Fruit fly (Drosophila melanogaster): Measurements from ENCODE around the gene Plc21C.

Plc21C gene

DNA sequence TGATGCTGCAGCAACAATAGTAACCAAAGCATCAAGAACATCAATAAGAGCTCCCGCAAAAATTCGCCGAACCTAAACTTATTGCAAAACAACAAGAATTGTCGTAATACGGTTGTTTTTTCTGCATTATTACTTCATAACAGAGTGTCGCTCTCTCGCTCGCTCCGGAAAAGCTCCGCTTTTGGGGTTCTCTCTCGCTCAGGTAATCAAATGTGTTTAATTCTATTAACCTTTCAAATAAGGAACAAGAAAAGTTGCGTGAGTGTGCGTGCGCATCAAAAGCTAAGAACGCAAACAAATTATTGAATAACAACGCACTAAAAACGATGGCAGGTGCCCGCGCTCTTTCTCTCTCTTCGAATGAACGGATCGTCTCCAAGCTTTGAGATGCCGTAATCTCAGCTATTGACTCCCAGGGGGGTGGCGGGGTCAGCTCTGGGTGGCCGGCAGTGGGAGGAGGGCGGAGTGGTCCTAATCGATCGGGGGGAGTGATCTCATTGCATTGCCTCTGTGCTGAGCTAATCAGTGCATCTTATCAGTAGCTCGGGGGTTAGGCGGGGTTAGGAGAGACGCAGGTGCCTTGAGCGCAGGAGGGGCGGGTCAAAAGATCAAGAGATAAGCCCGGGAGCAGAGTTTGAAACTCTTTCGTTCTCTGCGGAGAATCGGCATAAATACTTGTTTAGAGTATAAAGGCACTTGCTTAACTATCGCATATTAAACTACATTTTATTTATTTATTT lies 623 bp downstream of the Plc21C start:
- TF ChIP-seq Myc (optimal IDR thresholded peaks at IDR 0.05) (no peak), Sin3A (optimal IDR thresholded peaks at IDR 0.05) (no peak), h (optimal IDR thresholded peaks at IDR 0.05) (no peak), insv (optimal IDR thresholded peaks at IDR 0.05) (no peak), psq (optimal IDR thresholded peaks at IDR 0.05) (no peak), ttk (optimal IDR thresholded peaks at IDR 0.05) (no peak)

dm6 chr2L:307129-307528 lies 1.4 kb downstream of the Plc21C start:
- TF ChIP-seq psq (optimal IDR thresholded peaks at IDR 0.05) (no peak), ttk (optimal IDR thresholded peaks at IDR 0.05) (no peak), Myc (optimal IDR thresholded peaks at IDR 0.05) (no peak), h (optimal IDR thresholded peaks at IDR 0.05) (no peak), Sin3A (optimal IDR thresholded peaks at IDR 0.05) (no peak), insv (optimal IDR thresholded peaks at IDR 0.05) (no peak)

DNA sequence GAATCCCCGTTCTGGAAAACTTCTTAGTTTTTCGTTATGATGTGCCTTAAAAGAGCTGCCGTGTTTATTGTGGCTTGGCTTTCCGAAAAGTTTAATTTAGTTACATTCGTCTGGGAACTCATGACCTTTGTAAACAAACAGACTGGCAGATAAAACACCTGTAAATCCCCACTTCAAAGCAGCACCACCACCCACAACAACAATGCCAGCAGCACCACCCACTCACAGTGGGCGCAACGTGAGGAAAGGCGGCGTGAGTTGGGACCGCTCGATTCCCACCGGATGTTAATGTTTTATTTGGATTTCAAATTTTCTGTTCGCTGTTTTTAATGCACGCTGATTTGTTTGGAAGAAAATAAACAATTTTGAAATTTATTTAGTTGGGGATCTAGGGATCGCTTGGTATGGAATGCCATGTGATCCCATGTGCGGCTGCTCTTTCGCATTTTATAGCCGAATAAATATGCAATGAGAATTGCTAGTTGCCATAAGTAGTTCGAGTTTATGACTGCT lies 2.5 kb downstream of the Plc21C start:
- no peak for TF ChIP-seq ttk (optimal IDR thresholded peaks at IDR 0.05)
- TF ChIP-seq Sin3A (optimal IDR thresholded peaks at IDR 0.05), result no peak
- TF ChIP-seq h (optimal IDR thresholded peaks at IDR 0.05), result no peak
- TF ChIP-seq Myc (optimal IDR thresholded peaks at IDR 0.05), result no peak
- no peak for TF ChIP-seq psq (optimal IDR thresholded peaks at IDR 0.05)
- no peak for TF ChIP-seq insv (optimal IDR thresholded peaks at IDR 0.05)

DNA sequence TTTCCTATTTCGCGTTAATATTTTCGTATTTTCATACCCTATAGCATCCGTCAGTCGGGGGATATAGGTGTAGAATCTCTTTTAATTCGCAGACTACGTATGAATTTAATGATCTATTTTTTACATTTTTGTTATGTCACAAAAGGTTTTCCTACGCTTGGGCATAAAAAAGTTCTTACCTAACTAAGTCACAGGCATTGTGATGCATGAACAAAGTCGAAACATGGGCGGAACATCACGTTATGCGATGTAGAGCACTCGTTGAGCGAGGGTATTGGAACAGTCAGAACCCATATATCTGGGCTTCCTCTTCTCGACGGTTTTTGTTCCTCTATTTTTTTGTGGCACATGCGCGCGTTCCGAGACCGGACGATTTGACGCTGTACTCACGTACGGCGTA lies 3.4 kb downstream of the Plc21C start:
- no peak for TF ChIP-seq psq (optimal IDR thresholded peaks at IDR 0.05)
- no peak for TF ChIP-seq Myc (optimal IDR thresholded peaks at IDR 0.05)
- no peak for TF ChIP-seq Sin3A (optimal IDR thresholded peaks at IDR 0.05)
- TF ChIP-seq h (optimal IDR thresholded peaks at IDR 0.05), result no peak
- no peak for TF ChIP-seq ttk (optimal IDR thresholded peaks at IDR 0.05)
- no peak for TF ChIP-seq insv (optimal IDR thresholded peaks at IDR 0.05)

DNA sequence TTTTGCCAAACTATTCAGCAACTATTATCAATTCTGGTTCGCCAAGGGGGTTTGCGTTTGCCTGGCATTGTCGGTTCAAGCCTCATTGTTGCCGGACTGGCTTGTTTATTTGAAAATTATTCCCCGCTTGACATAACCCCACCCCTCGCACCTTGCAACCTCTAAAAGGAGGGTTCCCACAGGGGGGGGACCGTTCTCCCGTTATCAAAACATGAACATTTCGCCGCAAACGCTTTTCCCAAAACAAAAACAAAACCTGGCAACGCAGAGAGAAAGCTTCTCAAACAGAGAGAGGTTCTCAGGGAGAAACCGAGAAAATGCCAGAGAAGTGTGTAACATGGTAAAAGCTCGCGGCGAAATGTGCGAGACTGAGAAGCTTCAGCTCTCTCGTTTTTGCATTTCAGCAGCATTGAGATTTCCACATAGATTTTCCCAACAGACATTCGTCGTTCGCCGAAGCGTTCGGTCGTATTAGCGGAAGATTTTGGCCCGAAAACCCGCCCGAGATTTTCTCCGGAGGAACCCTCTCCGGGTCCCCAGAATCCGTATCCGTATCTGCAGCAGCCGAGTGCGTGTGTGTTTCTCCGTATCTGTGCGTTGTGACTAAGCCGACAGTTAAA lies 4.2 kb downstream of the Plc21C start:
- no peak for TF ChIP-seq h (optimal IDR thresholded peaks at IDR 0.05)
- TF ChIP-seq Myc (optimal IDR thresholded peaks at IDR 0.05), result no peak
- TF ChIP-seq Sin3A (optimal IDR thresholded peaks at IDR 0.05), result no peak
- TF ChIP-seq insv (optimal IDR thresholded peaks at IDR 0.05), result no peak
- no peak for TF ChIP-seq ttk (optimal IDR thresholded peaks at IDR 0.05)
- TF ChIP-seq psq (optimal IDR thresholded peaks at IDR 0.05), result no peak

DNA sequence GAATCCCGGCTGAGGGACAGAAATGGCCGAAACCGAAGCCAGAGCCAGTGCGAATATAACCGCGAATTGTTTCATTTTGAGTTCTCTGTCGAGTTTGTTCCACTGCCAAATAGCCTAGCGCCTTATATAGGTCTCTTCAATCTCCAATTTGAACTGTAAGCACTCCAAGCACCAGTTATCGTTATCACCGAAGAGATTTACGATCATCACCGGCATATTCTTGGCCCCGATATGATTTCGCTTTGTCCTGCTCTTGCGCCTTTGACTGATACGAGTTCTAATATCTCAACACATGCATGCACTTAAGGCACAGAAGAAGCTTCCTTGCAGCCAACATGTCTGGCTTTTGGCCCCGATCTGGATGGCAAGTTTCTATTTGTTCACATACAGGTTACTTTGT lies 13.4 kb downstream of the Plc21C start, which contains the start of gene CG11912:
CG11912 (minus strand) TSS at position 101 of the 400 bp plus-strand sequence.
- TF ChIP-seq insv (optimal IDR thresholded peaks at IDR 0.05), result no peak
- no peak for TF ChIP-seq Sin3A (optimal IDR thresholded peaks at IDR 0.05)
- TF ChIP-seq h (optimal IDR thresholded peaks at IDR 0.05), result no peak

DNA sequence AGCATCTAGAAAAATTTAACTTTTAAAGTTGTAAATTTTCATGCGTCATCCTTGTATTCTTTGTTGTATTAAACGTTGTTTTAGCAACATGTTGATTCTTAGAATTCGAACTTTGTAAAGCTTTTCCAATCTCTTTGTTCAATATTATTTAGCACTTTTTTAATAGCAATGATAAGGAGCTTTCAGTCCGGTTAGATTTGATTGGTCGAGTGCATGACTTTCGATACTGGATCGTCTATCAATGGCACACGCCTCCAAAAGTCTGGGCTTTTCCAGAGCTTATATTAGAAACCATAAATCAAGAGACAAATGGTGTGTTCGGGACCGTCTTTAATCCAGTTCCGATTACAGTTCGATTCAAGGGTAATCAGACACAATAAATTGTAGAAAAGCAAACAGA lies 14.0 kb downstream of the Plc21C start:
- TF ChIP-seq psq (optimal IDR thresholded peaks at IDR 0.05) (no peak), insv (optimal IDR thresholded peaks at IDR 0.05) (no peak), ttk (optimal IDR thresholded peaks at IDR 0.05) (no peak), Myc (optimal IDR thresholded peaks at IDR 0.05) (no peak), h (optimal IDR thresholded peaks at IDR 0.05) (no peak), Sin3A (optimal IDR thresholded peaks at IDR 0.05) (no peak)

- no peak for TF ChIP-seq h (optimal IDR thresholded peaks at IDR 0.05)
- TF ChIP-seq Myc (optimal IDR thresholded peaks at IDR 0.05), result no peak
- no peak for TF ChIP-seq Sin3A (optimal IDR thresholded peaks at IDR 0.05)
- no peak for TF ChIP-seq psq (optimal IDR thresholded peaks at IDR 0.05)
- no peak for TF ChIP-seq insv (optimal IDR thresholded peaks at IDR 0.05)
- no peak for TF ChIP-seq ttk (optimal IDR thresholded peaks at IDR 0.05)
Observed at dm6 chr2L:321148-321547, 15.4 kb downstream of the Plc21C start, which contains the start of gene CG11911. TSS of gene CG11911 (minus strand) at chr2L:321248.

DNA sequence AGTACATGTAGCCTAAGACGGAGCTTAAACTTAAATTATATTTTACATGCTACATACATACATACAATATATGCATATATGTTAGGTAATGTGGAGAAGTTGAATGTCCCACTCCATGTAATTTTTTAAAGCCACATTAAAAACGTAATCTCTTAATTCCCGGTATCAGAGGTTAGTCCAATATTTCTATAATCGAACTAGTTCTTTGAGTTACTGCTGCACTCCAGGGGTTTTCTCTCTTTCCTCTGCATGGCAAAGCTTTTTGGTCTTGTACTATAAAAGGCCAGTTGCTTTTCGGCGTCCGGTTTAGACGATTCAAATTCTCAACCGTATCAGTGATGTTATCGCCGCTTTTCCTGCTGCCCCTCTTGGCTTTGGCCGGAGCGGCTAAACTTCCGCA lies 16.1 kb downstream of the Plc21C start, which contains the start of gene CG33127:
CG33127 (plus strand) TSS at position 309 of the 400 bp plus-strand sequence.
- TF ChIP-seq insv (optimal IDR thresholded peaks at IDR 0.05), result no peak

DNA sequence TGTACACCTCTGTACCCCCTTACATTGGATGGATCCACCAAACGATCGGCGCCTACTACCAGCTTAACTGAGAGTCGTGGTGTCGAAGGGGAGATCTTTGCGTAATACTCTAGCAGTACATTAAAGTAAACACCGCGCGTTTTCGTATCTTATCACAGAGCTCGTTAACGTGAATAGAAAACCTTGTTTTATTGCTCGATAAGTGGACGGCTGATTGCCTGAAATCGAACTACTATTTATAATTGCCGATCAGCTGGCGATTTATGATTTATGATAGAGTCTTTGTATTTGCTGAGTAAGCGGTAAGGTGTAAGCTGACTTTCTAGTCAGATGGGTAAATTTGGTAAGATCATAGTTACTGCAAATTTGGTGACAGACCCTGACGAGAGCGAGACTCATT lies 17.2 kb downstream of the Plc21C start:
- TF ChIP-seq psq (optimal IDR thresholded peaks at IDR 0.05), result no peak
- TF ChIP-seq ttk (optimal IDR thresholded peaks at IDR 0.05), result no peak
- no peak for TF ChIP-seq Myc (optimal IDR thresholded peaks at IDR 0.05)
- no peak for TF ChIP-seq insv (optimal IDR thresholded peaks at IDR 0.05)
- TF ChIP-seq Sin3A (optimal IDR thresholded peaks at IDR 0.05), result no peak
- TF ChIP-seq h (optimal IDR thresholded peaks at IDR 0.05), result no peak

- TF ChIP-seq h (optimal IDR thresholded peaks at IDR 0.05) (no peak), Myc (optimal IDR thresholded peaks at IDR 0.05) (no peak), Sin3A (optimal IDR thresholded peaks at IDR 0.05) (no peak), insv (optimal IDR thresholded peaks at IDR 0.05) (no peak), psq (optimal IDR thresholded peaks at IDR 0.05) (no peak), ttk (optimal IDR thresholded peaks at IDR 0.05) (no peak)
Observed at dm6 chr2L:329661-330060, 23.9 kb downstream of the Plc21C start, which contains the start of gene CG43755. TSS of gene CG43755 (minus strand) at chr2L:329761.

DNA sequence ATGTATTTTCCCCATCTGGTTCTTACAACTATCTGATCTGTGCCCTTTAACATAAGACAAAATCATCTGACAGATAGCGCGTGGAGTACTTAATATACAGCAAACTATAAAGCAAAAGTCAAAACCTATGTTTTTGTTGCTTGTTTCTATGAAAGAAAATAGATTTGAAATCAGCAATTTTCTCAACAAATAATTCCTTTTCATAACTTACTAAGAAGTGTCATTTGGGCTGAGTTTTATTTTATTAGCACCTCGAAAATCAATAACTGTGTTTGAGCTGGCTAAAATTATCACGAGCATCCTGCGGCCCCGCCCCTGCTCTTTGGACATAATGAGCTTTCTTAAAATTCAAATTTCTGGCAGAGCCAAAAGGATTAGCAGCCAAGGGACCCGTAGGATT lies 26.5 kb downstream of the Plc21C start, which contains the start of gene CG31921:
CG31921 (minus strand) TSS at position 101 of the 400 bp plus-strand sequence.
- no peak for TF ChIP-seq ttk (optimal IDR thresholded peaks at IDR 0.05)

- TF ChIP-seq insv (optimal IDR thresholded peaks at IDR 0.05) (no peak), Sin3A (optimal IDR thresholded peaks at IDR 0.05) (no peak), Myc (optimal IDR thresholded peaks at IDR 0.05) (no peak), psq (optimal IDR thresholded peaks at IDR 0.05) (no peak), h (optimal IDR thresholded peaks at IDR 0.05) (no peak), ttk (optimal IDR thresholded peaks at IDR 0.05) (no peak)
Observed at dm6 chr2L:346781-347180, 41.0 kb downstream of the Plc21C start.
